Worm (Caenorhabditis elegans) whole organism, L4 larva: ENCODE data around the gene ccch-3.

Experiments
- D1046.2 ChIP-seq: fragments of 200-800 bp; sonication (Bioruptor generic); IDR thresholded peaks from 2 replicates; pipeline ENCODE4 v1.3.6; 2022; ENCODE audit warnings: missing genetic modification characterization, missing compliant biosample characterization
- F26F4.8 ChIP-seq: fragments of 200-800 bp; sonication (Bioruptor generic); conservative IDR thresholded peaks from 2 replicates; pipeline ENCODE4 v1.3.6; 2022; ENCODE audit warnings: missing genetic modification characterization, missing compliant biosample characterization
- F44E2.7 ChIP-seq: fragments of 200-800 bp; sonication (Bioruptor generic); IDR thresholded peaks from 2 replicates; pipeline ENCODE4 v2.1.2; 2022; ENCODE audit warnings: missing genetic modification characterization, missing compliant biosample characterization
- F49E8.2 ChIP-seq: sonication (generic microtip); optimal IDR thresholded peaks from 2 replicates; lab custom pipeline; 2016; ENCODE audit warnings: missing compliant biosample characterization, mild to moderate bottlenecking, missing genetic modification characterization, borderline replicate concordance
- R02D3.7 ChIP-seq: fragments of 150-350 bp; sonication (generic microtip); optimal IDR thresholded peaks from 3 replicates; lab custom pipeline; 2014; ENCODE audit warnings: missing biosample characterization, missing genetic modification characterization
- T26A8.4 ChIP-seq: fragments of 200-800 bp; sonication (Bioruptor generic); IDR thresholded peaks from 2 replicates; pipeline ENCODE4 v1.3.6; 2022; ENCODE audit warnings: missing genetic modification characterization, missing compliant biosample characterization
- Y48G9A.11 ChIP-seq: fragments of 200-800 bp; sonication (Bioruptor generic); IDR thresholded peaks from 2 replicates; pipeline ENCODE4 v1.3.6; 2022; ENCODE audit warnings: missing genetic modification reagents, missing genetic modification characterization, missing compliant biosample characterization
- ZK546.5 ChIP-seq, 2 experiments: sonication (generic microtip); optimal IDR thresholded peaks; 2 replicates each; lab custom pipeline; 2017; ENCODE audit warnings: missing biosample characterization in 2 of 2, missing genetic modification characterization in 2 of 2
- aha-1 ChIP-seq: fragments of 150-350 bp; peaks from one replicate; lab custom pipeline; 2014; ENCODE audit warnings: missing biosample characterization, missing genetic modification characterization
- arid-1 ChIP-seq: fragments of 200-800 bp; sonication (Bioruptor generic); conservative IDR thresholded peaks from 2 replicates; pipeline ENCODE4 v1.3.6; 2022; ENCODE audit warnings: missing genetic modification reagents, missing genetic modification characterization, missing compliant biosample characterization
- ceh-28 ChIP-seq: fragments of 150-350 bp; optimal IDR thresholded peaks from 2 replicates; lab custom pipeline; 2014; ENCODE audit warnings: missing biosample characterization, missing genetic modification reagents, missing genetic modification characterization
- ceh-44 ChIP-seq: fragments of 200-800 bp; sonication (Bioruptor generic); IDR thresholded peaks from 2 replicates; pipeline ENCODE4 v1.3.6; 2022; ENCODE audit warnings: missing genetic modification reagents, missing genetic modification characterization, missing compliant biosample characterization
- cey-2 ChIP-seq: sonication (generic microtip); optimal IDR thresholded peaks from 3 replicates; lab custom pipeline; 2017; ENCODE audit warnings: missing genetic modification characterization, mild to moderate bottlenecking, missing compliant biosample characterization, antibody characterized with exemption, borderline replicate concordance; ENCODE audit not compliant: insufficient read depth
- daf-12 ChIP-seq: fragments of 150-350 bp; optimal IDR thresholded peaks from 2 replicates; lab custom pipeline; 2014; ENCODE audit warnings: missing biosample characterization, missing genetic modification reagents, missing genetic modification characterization
- daf-19 ChIP-seq: fragments of 200-800 bp; sonication (Bioruptor generic); conservative IDR thresholded peaks from 2 replicates; pipeline ENCODE4 v1.3.6; 2022; ENCODE audit warnings: missing genetic modification characterization, missing compliant biosample characterization
- daf-8 ChIP-seq: fragments of 200-800 bp; sonication (Bioruptor generic); IDR thresholded peaks from 2 replicates; pipeline ENCODE4 v1.3.6; 2022; ENCODE audit warnings: missing genetic modification characterization, missing compliant biosample characterization
- dmd-6 ChIP-seq: fragments of 200-800 bp; sonication (Bioruptor generic); IDR thresholded peaks from 2 replicates; pipeline ENCODE4 v1.3.6; 2022; ENCODE audit warnings: missing genetic modification reagents, missing genetic modification characterization, missing compliant biosample characterization
- dmd-9 ChIP-seq: fragments of 200-800 bp; sonication (Bioruptor generic); IDR thresholded peaks from 2 replicates; pipeline ENCODE4 v1.3.6; 2022; ENCODE audit warnings: missing genetic modification reagents, missing genetic modification characterization, missing compliant biosample characterization
- dpl-1 ChIP-seq: fragments of 150-350 bp; optimal IDR thresholded peaks from 2 replicates; lab custom pipeline; 2014; ENCODE audit warnings: missing biosample characterization, missing genetic modification reagents, missing genetic modification characterization
- dve-1 ChIP-seq: sonication (generic microtip); optimal IDR thresholded peaks from 2 replicates; lab custom pipeline; 2017; ENCODE audit warnings: antibody characterized with exemption, mild to moderate bottlenecking, missing genetic modification characterization, missing compliant biosample characterization; ENCODE audit not compliant: insufficient read depth
- egl-27 ChIP-seq: sonication (generic microtip); optimal IDR thresholded peaks from 3 replicates; lab custom pipeline; 2017; ENCODE audit warnings: missing biosample characterization, missing genetic modification reagents, missing genetic modification characterization
- egl-43 ChIP-seq: fragments of 200-800 bp; sonication (Bioruptor generic); IDR thresholded peaks from 2 replicates; pipeline ENCODE4 v1.3.6; 2022; ENCODE audit warnings: missing genetic modification reagents, missing genetic modification characterization, missing compliant biosample characterization
- fos-1 ChIP-seq: fragments of 150-350 bp; optimal IDR thresholded peaks from 2 replicates; lab custom pipeline; 2014; ENCODE audit warnings: missing biosample characterization, missing genetic modification characterization
- gei-8 ChIP-seq: fragments of 200-800 bp; sonication (Bioruptor generic); optimal IDR thresholded peaks from 2 replicates; lab custom pipeline; 2018; ENCODE audit warnings: mild to moderate bottlenecking, missing genetic modification characterization, missing compliant biosample characterization
- hlh-11 ChIP-seq: fragments of 200-800 bp; sonication (Bioruptor generic); optimal IDR thresholded peaks from 2 replicates; lab custom pipeline; 2018; ENCODE audit warnings: mild to moderate bottlenecking, missing genetic modification characterization, missing compliant biosample characterization
- hmg-1.1 ChIP-seq: fragments of 200-800 bp; sonication (Bioruptor generic); IDR thresholded peaks from 2 replicates; pipeline ENCODE4 v1.3.6; 2022; ENCODE audit warnings: missing genetic modification reagents, missing genetic modification characterization, missing compliant biosample characterization
- lin-1 ChIP-seq: fragments of 200-800 bp; sonication (Bioruptor generic); IDR thresholded peaks from 2 replicates; pipeline ENCODE4 v1.3.6; 2022; ENCODE audit warnings: missing genetic modification reagents, missing genetic modification characterization, missing compliant biosample characterization
- lin-13 ChIP-seq: fragments of 150-350 bp; optimal IDR thresholded peaks from 2 replicates; lab custom pipeline; 2014; ENCODE audit warnings: missing biosample characterization, missing genetic modification reagents, missing genetic modification characterization
- lin-15B ChIP-seq: fragments of 150-350 bp; sonication (generic microtip); optimal IDR thresholded peaks from 3 replicates; lab custom pipeline; 2014; ENCODE audit warnings: missing biosample characterization, missing genetic modification characterization
- lin-29 ChIP-seq: fragments of 200-800 bp; sonication (Bioruptor generic); IDR thresholded peaks from 2 replicates; pipeline ENCODE4 v1.3.6; 2022; ENCODE audit warnings: missing genetic modification reagents, missing genetic modification characterization, missing compliant biosample characterization
- lin-39 ChIP-seq: fragments of 150-350 bp; optimal IDR thresholded peaks from 2 replicates; lab custom pipeline; 2014; ENCODE audit warnings: missing biosample characterization, missing genetic modification reagents, missing genetic modification characterization
- lsy-2 ChIP-seq, 2 experiments: fragments of 150-350 bp in 1 of 2; sonication (generic microtip) in 1 of 2; optimal IDR thresholded peaks; 2 replicates each; lab custom pipeline; 2014 to 2017; ENCODE audit warnings: missing biosample characterization in 2 of 2, missing genetic modification characterization in 2 of 2
- madf-9 ChIP-seq: fragments of 200-800 bp; sonication (Bioruptor generic); conservative IDR thresholded peaks from 2 replicates; pipeline ENCODE4 v1.3.6; 2022; ENCODE audit warnings: missing genetic modification reagents, missing genetic modification characterization, missing compliant biosample characterization
- mdt-29 ChIP-seq: fragments of 200-800 bp; sonication (Bioruptor generic); IDR thresholded peaks from 2 replicates; pipeline ENCODE4 v1.3.6; 2022; ENCODE audit warnings: missing genetic modification reagents, missing genetic modification characterization, missing compliant biosample characterization
- mxl-3 ChIP-seq: fragments of 200-800 bp; sonication (Bioruptor generic); optimal IDR thresholded peaks from 2 replicates; lab custom pipeline; 2018; ENCODE audit warnings: mild to moderate bottlenecking, missing genetic modification characterization, missing compliant biosample characterization
- nhr-10 ChIP-seq: fragments of 150-350 bp; optimal IDR thresholded peaks from 2 replicates; lab custom pipeline; 2014; ENCODE audit warnings: missing biosample characterization, missing genetic modification characterization
- nhr-102 ChIP-seq: sonication (generic microtip); optimal IDR thresholded peaks from 2 replicates; lab custom pipeline; 2016; ENCODE audit warnings: mild to moderate bottlenecking, missing genetic modification characterization, moderate library complexity, missing compliant biosample characterization
- nhr-111 ChIP-seq: fragments of 200-800 bp; sonication (Bioruptor generic); optimal IDR thresholded peaks from 2 replicates; lab custom pipeline; 2018; ENCODE audit warnings: mild to moderate bottlenecking, missing genetic modification characterization, missing compliant biosample characterization
- nhr-237 ChIP-seq: sonication (generic microtip); optimal IDR thresholded peaks from 2 replicates; lab custom pipeline; 2017; ENCODE audit warnings: missing biosample characterization, missing genetic modification characterization
- nhr-28 ChIP-seq: fragments of 150-350 bp; optimal IDR thresholded peaks from 2 replicates; lab custom pipeline; 2014; ENCODE audit warnings: missing biosample characterization, missing genetic modification characterization
- nhr-41 ChIP-seq: fragments of 200-800 bp; sonication (Bioruptor generic); IDR thresholded peaks from 2 replicates; pipeline ENCODE4 v1.3.6; 2022; ENCODE audit warnings: missing genetic modification reagents, missing genetic modification characterization, missing compliant biosample characterization
- nhr-42 ChIP-seq: fragments of 200-800 bp; sonication (Bioruptor generic); IDR thresholded peaks from 2 replicates; pipeline ENCODE4 v1.3.6; 2022; ENCODE audit warnings: missing genetic modification characterization, missing compliant biosample characterization
- nhr-48 ChIP-seq: sonication (generic microtip); optimal IDR thresholded peaks from 2 replicates; lab custom pipeline; 2016; ENCODE audit warnings: mild to moderate bottlenecking, missing genetic modification characterization, missing compliant biosample characterization
- sdz-12 ChIP-seq: fragments of 200-800 bp; sonication (Bioruptor generic); optimal IDR thresholded peaks from 2 replicates; lab custom pipeline; 2018; ENCODE audit warnings: mild to moderate bottlenecking, missing genetic modification characterization, missing compliant biosample characterization
- snpc-4 ChIP-seq: fragments of 150-350 bp; optimal IDR thresholded peaks from 2 replicates; lab custom pipeline; 2014; ENCODE audit warnings: missing biosample characterization, missing genetic modification characterization
- tag-97 ChIP-seq: fragments of 200-800 bp; sonication (Bioruptor generic); IDR thresholded peaks from 2 replicates; pipeline ENCODE4 v1.3.6; 2022; ENCODE audit warnings: missing genetic modification characterization, missing compliant biosample characterization
- unc-62 ChIP-seq, 3 experiments: fragments of 150-350 bp in 1 of 3; sonication (generic microtip); optimal IDR thresholded peaks in 2 of 3; peaks in 1 of 3; 1 replicate in 1 of 3; 2 replicates in 2 of 3; lab custom pipeline; 2014 to 2017; ENCODE audit warnings: missing biosample characterization in 3 of 3, missing genetic modification characterization in 3 of 3, missing genetic modification reagents in 3 of 3, missing genotype in 1 of 3
- vab-7 ChIP-seq: fragments of 200-800 bp; sonication (Bioruptor generic); IDR thresholded peaks from 2 replicates; pipeline ENCODE4 v1.3.6; 2022; ENCODE audit warnings: missing genetic modification reagents, missing genetic modification characterization, missing compliant biosample characterization
- zfp-2 ChIP-seq: sonication (generic microtip); optimal IDR thresholded peaks from 2 replicates; lab custom pipeline; 2016; ENCODE audit warnings: mild to moderate bottlenecking, missing genetic modification characterization, missing compliant biosample characterization
- zfp-3 ChIP-seq: fragments of 200-800 bp; sonication (Bioruptor generic); conservative IDR thresholded peaks from 2 replicates; pipeline ENCODE4 v1.3.6; 2022; ENCODE audit warnings: missing genetic modification reagents, missing genetic modification characterization, missing compliant biosample characterization
- zip-2 ChIP-seq: fragments of 150-350 bp; optimal IDR thresholded peaks from 2 replicates; lab custom pipeline; 2014; ENCODE audit warnings: missing biosample characterization, missing genetic modification characterization
- ztf-11 ChIP-seq: fragments of 150-350 bp; optimal IDR thresholded peaks from 2 replicates; lab custom pipeline; 2014; ENCODE audit warnings: missing biosample characterization, missing genetic modification characterization

The ccch-3 gene

ce11 chrV:12659426-12659825, at the start of gene ccch-3 (continued):
- TF ChIP-seq ZK546.5 (tag; optimal IDR thresholded peaks at IDR 0.05; lab: Kevin White, UChicago) (no peak), dmd-6 (GFP tag; lab: Robert Waterston, UW) (no peak; the same call in 1 of the 2 replicates), zip-2 (tag; lab: Kevin White, UChicago) (no peak), nhr-42 (GFP tag; lab: Robert Waterston, UW) (no peak), dpl-1 (GFP tag; lab: Kevin White, UChicago) (peak; percentile 70), lsy-2 (tag; optimal IDR thresholded peaks at IDR 0.05; lab: Kevin White, UChicago) (peak in 1 of 2 experiments; percentile 86), daf-19 (GFP tag; lab: Robert Waterston, UW) (0 out of 2 replicates have a peak, but pooled peaks have one; percentile 18), vab-7 (GFP tag; lab: Robert Waterston, UW) (no peak), Y48G9A.11 (GFP tag; lab: Robert Waterston, UW) (no peak; the same call in 1 of the 2 replicates), snpc-4 (tag; lab: Kevin White, UChicago) (no peak), fos-1 (no peak), dve-1 (tag; lab: Kevin White, UChicago) (peak; percentile 77), lin-13 (GFP tag; lab: Kevin White, UChicago) (no peak), ceh-28 (tag; lab: Kevin White, UChicago) (no peak), T26A8.4 (GFP tag; lab: Robert Waterston, UW) (no peak), nhr-111 (GFP tag; lab: Kevin White, UChicago) (no peak), sdz-12 (GFP tag; lab: Kevin White, UChicago) (no peak), lin-15B (tag; lab: Kevin White, UChicago) (no peak), lin-39 (tag; lab: Kevin White, UChicago) (no peak), hlh-11 (peak; percentile 50), nhr-48 (no peak), egl-43 (GFP tag; lab: Robert Waterston, UW) (no peak), nhr-10 (tag; lab: Kevin White, UChicago) (no peak), daf-12 (tag; lab: Kevin White, UChicago) (no peak), ztf-11 (no peak), dmd-9 (GFP tag; lab: Robert Waterston, UW) (no peak), ceh-44 (GFP tag; lab: Robert Waterston, UW) (no peak), R02D3.7 (tag; lab: Kevin White, UChicago) (no peak), lin-29 (no peak), tag-97 (GFP tag; lab: Robert Waterston, UW) (no peak), egl-27 (tag; lab: Kevin White, UChicago) (no peak), nhr-102 (tag; lab: Kevin White, UChicago) (peak; percentile 35), unc-62 (GFP tag; optimal IDR thresholded peaks at IDR 0.05 in 1 of 2; lab: Kevin White, UChicago) (no peak), unc-62 (tag; optimal IDR thresholded peaks at IDR 0.05; lab: Kevin White, UChicago) (no peak), D1046.2 (GFP tag; lab: Robert Waterston, UW) (no peak), aha-1 (tag; lab: Kevin White, UChicago) (no peak), mdt-29 (GFP tag; lab: Robert Waterston, UW) (no peak), cey-2 (tag; lab: Kevin White, UChicago) (no peak), nhr-28 (tag; lab: Kevin White, UChicago) (peak; percentile 56), gei-8 (GFP tag; lab: Kevin White, UChicago) (peak; percentile 13), arid-1 (0 out of 2 replicates have a peak, but pooled peaks have one; percentile 17), zfp-2 (tag; lab: Kevin White, UChicago) (no peak), zfp-3 (GFP tag; lab: Robert Waterston, UW) (no peak), F44E2.7 (no peak), daf-8 (GFP tag; lab: Robert Waterston, UW) (no peak), mxl-3 (GFP tag; lab: Kevin White, UChicago) (peak; percentile 33), F26F4.8 (GFP tag; lab: Robert Waterston, UW) (no peak), F49E8.2 (tag; lab: Kevin White, UChicago) (no peak), madf-9 (no peak), lin-1 (GFP tag; lab: Robert Waterston, UW) (no peak), nhr-237 (tag; lab: Kevin White, UChicago) (no peak), nhr-41 (GFP tag; lab: Robert Waterston, UW) (no peak), hmg-1.1 (peak; percentile 52; the same call in 1 of the 2 replicates)
